Worm (Caenorhabditis elegans) whole organism, dauer: ENCODE data around the gene lron-1.

Source experiments
- unc-62 ChIP-seq: sonication (generic microtip); optimal IDR thresholded peaks from 2 replicates; lab custom pipeline; 2017; ENCODE audit warnings: missing biosample characterization, missing genetic modification reagents, missing genetic modification characterization

lron-1 gene

DNA sequence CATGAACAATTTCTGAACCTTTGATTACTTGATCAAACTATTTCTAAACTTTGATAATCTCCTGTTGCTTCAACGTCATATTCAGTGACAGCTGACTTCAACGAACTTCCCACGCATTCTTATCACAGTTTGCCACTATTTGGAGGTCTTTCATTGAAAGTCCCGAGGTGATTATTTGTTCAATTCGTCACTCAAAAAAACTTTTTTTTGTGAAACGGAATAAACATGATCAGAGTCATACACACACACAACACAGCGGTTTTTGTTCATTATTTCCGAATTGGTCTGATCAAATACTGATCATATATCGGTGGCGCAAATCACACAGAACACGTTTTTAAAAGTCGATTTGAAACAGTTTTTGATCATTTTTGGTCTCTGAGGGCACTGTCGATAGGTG is 16.1 kb upstream of the lron-1 start:
- no peak for TF ChIP-seq unc-62

DNA sequence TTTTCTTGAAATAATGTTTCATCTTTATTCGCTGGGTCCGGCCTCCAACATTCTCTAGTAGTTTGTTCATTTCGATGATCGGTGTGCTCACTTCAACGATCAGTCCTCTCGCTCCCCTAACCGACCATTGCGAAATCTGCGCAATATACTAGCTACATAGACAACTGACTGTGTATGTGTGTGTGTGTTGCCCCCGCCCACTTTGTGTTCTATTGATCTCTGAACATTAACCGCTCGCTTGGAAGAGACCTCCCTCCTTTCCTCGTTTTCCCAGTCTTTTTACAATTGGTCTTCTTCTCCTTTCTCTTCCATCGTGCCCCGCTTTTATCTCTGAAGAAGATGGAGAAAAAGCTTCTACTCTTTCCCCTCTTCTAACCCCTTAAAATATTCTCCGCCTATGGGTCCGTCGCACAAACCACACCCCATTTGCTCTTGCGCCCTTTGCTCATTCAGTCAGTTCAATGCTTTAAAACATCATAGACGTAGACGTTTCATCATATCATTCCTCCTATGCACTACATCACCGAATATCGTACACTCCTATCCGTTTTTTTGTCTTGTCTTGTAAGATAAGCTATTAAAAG is 15.1 kb upstream of the lron-1 start:
- TF ChIP-seq unc-62 = no peak

- TF ChIP-seq unc-62 = no peak
Observed at ce11 chrX:14557936-14558554, 14.5 kb upstream of the lron-1 start, which contains the start of gene nhr-3. Gene nhr-3, plus strand, starts transcription at chrX:14558504.

DNA sequence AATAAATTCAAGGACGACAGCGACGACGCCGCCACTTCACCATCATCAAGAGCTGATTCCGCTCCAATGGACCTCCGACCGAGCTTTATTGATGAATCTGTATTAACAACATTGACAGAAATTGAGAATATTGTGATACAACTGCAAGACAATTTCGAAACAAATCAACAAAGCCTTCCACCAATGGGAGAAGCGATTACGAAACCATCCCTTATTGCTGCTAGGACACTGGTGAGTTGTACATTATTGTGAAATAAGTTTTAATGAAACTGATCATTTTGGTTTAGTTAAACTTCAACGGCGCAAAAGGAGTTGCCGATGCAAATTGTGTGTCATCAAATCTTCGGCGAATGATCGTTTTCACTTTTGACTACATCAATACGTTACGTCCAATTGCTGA is 13.4 kb upstream of the lron-1 start:
- TF ChIP-seq unc-62 = no peak

DNA sequence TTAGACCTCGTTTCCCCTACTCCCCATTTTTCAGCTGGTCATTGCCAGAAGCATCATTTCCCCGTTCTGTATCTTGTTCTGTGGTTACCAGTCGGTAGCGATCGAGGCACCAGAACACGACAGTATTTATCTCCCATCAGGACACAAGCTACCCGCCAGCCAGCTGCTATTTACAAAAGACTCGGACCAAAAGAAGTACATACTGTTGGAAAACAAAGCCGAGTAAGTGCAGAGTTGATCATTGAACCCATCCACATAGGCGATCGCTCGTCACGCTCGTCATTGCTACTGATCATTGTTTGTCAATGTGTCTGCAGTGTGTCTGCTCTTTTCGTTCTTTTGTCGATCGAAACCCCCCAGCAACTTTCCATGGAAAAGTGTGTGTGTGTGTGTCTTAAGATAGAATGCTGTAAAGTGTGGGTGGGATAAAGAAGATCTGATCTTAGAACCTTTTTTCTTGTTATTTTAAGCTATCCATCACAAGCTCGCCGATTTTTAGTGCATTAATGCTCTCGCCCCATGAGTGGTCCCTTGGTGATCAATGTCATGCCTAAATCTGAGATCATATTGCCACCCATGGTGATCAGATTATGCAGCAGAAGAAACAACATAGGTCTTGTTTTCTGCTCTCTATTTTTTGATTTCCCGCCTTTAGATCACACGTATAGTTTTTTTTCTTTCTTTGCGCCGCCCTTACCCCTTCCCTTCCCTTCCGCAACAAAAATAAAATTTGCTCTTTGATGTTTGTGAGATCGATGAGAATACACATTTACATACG is 12.8 kb upstream of the lron-1 start:
- TF ChIP-seq unc-62 = no peak

- TF ChIP-seq unc-62 = peak; percentile 47
Observed at ce11 chrX:14560297-14560680, 12.2 kb upstream of the lron-1 start.

DNA sequence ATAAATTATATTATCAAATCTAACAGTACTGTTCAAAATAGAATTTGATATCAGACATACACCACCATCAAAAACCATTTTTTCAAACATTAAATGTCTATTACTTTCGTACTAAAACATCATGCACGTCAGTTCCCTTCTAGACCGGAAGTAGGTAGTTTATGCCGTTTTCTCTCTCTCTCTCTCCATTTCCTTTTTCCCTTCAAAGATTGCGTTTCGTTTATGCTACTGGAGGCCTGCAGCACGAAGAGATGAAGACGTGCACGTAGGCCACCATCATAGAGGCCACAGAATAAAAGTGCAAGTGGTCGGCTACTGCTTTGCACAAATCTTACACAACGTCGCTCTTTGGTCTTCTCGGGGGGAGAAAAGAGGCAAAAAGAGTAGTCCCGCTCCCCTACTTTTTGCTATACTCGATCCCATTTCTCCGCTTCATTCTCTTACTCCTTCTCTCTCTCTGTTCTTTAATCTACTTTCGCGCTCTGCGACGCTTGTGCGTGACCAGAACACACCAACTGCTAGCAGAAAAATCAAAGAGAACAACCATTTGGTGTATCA is 11.0 kb upstream of the lron-1 start:
- no peak for TF ChIP-seq unc-62

DNA sequence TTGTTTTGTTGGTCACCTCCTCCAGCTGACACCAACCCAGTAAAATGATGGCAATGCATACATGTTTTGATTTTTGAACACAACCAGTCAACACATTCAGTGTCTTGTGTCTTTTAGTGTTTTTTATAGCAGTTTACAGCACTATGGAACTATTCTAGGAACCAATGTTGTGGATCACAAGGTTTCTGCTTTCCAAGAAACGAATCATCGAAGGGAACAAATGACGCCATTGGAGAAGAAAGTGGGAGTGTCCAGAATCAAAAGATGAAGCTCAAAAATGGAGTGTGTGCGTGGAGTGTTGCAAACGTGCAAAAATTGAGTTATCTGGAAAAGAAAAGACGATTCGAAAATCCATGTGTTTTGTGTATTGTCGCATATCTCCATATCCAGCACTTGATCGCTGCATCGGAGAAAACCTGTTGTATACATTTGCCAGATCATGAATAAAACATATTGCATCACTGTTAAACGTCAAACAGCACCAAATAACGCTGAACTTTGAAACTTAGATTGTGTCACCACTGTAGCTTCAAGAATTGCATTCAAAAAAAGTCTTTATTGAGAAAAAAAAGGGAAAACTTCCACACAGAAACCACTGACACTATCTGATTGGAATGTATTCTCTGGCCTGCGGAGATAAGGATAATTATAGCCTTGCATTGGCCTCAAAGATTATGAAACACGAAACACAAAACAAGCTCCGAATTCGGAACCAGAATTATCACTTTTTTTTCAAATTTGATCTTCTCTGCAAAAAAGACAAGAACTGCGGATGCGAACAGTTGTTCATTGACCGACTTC is 10.0 kb upstream of the lron-1 start:
- no peak for TF ChIP-seq unc-62

- no peak for TF ChIP-seq unc-62
Observed at ce11 chrX:14563818-14564217, 8.7 kb upstream of the lron-1 start.

DNA sequence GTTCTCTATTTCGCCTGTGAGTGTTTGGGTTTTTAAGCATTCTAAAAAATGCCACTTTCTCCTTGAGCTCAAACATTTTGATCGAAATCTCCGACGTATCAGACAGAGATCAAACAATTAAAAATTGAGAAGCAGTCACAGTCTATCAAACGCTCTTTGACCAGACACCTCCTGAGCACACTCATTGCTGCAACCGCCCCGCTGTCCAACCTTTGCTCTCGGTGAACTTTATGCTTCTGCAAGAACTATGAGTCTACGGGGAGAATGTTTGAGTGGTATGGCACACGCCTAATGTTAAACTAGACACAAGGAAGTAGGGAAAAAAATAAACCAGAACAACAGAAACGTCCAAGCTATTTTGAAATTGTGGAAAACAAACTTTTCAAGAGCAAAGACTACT is 7.3 kb upstream of the lron-1 start:
- TF ChIP-seq unc-62 = no peak

DNA sequence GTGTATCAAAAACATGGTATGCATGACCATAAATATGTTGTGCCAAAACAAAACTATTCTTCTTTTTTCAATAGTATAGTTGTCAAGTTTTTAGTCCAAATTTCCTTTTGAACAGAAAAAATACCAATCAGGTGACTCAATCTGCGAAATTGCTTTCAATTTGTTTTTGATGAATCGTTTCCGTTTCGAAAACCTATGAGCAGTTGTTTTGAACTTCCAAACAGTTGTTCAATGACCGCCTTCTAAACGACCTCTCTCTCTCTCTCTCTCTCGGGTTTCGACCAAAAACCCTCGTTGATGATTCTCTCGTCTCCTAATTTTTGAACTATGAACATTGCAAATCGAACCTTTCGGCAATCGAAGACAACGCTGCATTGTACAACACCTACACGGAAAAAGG is 6.5 kb upstream of the lron-1 start:
- no peak for TF ChIP-seq unc-62

DNA sequence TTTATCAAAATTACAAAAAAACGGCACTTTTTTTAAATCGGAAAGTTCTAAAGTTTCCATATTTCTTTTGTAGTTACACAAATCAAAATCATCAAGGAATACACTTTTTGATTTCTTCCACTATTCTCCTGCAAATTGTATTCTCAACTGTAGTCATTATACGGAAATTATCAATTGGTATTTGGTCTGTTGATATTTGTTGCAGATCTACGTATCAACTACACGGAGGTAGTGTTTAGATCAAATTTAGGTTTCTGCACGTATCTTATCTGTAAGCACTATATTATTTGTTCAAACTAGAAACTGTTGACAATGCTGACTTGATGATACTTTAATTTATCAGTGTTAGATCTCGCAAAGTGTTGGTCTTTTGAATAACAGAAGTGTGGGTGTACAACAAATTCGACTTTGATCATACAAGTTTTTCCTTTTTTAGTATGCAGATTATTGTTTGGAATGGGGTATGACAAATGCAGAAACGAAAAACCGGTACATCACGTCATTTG is 4.2 kb upstream of the lron-1 start:
- no peak for TF ChIP-seq unc-62

DNA sequence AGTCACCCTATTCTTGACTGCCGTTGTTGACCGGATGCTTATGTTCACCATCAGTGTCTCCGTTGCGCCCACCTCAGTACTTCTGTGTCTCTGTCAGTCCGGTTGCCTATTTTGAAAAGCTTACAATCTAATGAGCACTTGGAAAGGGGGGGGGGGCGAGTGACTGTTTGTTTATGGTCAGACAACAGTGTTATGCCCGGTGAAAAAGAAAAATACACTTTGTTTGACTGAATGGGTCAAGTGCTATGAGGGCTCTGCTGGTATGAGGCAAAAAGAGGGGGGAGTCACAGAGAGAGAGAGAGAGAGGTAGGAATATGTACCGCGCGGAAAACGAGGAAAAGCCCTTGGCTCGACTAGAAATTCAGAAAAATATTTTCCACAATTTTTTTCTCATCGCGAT is 1.2 kb upstream of the lron-1 start:
- TF ChIP-seq unc-62 = no peak

DNA sequence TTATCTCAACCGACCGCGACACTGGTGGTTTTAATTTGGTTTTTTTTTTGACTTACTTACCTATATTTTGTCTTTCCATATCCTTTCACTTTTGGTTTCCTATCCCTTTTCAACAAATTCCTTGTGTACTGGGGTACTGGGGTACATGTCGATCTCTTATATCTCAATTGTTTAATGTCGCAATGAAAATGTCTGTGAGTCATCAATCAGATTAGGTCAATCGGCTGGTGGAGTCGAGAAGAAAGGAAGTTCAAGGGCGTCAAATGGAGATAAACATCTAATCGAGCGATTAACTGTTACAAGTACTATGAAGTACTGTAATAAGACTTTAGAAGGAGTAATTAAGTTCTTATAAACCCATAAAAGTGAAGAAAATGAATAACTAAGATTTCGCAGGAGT is 3.4 kb downstream of the lron-1 start:
- no peak for TF ChIP-seq unc-62

DNA sequence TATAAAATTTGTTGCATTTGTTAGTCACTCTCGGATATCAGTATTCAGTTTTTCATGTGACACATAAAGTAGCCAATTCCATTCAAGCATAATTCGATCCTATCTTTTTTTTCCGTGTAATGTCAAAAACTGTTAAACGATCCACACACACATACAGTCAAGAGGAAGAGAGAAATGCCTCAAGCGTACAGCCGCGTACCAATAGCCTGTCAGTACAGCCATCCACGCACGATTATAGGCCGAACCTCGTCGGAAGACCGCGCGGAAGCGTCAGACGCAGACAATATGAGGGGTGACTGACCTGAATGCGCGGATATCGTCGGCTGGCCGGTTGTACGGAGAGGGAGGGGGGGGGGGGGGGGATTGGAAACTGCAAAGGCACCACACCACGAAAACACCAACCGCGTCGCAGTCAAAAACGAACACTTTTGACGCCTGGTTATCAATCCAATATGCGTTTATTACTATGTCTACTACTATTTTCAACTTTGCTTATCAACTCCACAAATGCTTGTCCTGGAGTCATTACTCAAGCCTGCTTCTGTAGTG is 5.1 kb downstream of the lron-1 start, which contains the start of gene let-4:
Gene let-4 (plus strand): TSS at position 357 of the 549 bp plus-strand sequence.
- no peak for TF ChIP-seq unc-62

ce11 chrX:14580853-14581252 is 8.3 kb downstream of the lron-1 start:
- TF ChIP-seq unc-62 = no peak
